Worm (Caenorhabditis elegans): ENCODE measurements around the gene Y116A8C.470.
"Not testable (repeated sequence)": the region's sequence is repeated elsewhere in the genome, so short reads cannot be mapped to it uniquely, and the experiment has no call there.

Gene Y116A8C.470

DNA sequence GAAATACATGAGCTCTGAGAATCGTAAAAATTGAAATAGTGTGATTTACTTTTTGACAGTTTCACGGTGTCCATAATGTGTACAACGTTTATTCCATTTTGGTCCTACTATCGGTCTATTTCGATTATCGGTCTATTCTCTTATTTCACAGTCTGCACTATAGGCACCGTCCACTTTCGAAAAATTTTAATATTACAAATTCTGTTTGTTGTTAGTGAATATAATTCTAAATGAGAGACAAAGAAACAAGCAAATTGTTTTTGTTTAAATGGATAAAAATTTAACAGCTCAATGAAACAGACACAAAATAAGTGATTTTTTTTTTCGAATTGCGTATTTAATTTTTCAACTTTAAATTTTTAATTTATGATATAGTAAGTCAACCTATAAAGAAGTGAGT, 20.9 kb downstream of the Y116A8C.470 start:
- TF ChIP-seq hlh-1 (tag; optimal IDR thresholded peaks at IDR 0.05) (no peak), ham-2 (GFP tag; optimal IDR thresholded peaks at IDR 0.05) (no peak), ces-1 (GFP tag; optimal IDR thresholded peaks at IDR 0.05) (no peak), bed-3 (GFP tag; optimal IDR thresholded peaks at IDR 0.05) (no peak), ceh-83 (GFP tag; optimal IDR thresholded peaks at IDR 0.05) (no peak), mab-5 (tag; optimal IDR thresholded peaks at IDR 0.05) (no peak), tbx-8 (GFP tag; optimal IDR thresholded peaks at IDR 0.05) (no peak), lin-13 (tag; optimal IDR thresholded peaks at IDR 0.05) (no peak), unc-62 (GFP tag; optimal IDR thresholded peaks at IDR 0.05) (no peak)

DNA sequence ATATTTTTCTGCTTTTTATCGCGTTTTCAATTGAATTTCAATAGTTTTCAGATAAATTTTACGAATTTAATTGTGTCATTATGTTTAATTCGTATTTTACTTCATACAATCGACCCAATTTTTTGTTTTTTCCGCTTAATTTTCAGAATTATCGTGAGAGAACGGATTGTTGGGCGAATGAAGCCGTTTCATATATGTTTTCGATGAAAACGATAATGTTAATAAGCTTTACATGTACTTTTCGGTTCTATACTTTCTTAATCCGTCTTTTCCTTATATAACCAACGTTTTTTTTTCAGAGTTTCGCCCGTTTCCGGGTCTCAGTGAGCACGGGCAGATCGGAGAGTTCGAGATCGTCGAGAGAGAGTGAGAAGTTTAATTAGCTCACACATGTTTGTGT, 23.8 kb downstream of the Y116A8C.470 start, which contains the start of gene T06A10.2:
Gene T06A10.2 (plus strand): TSS at position 301 of the 400 bp plus-strand sequence.
- TF ChIP-seq zip-8, M03D4.4, sptf-1 (tag; optimal IDR thresholded peaks at IDR 0.05): not testable (repeated sequence)

DNA sequence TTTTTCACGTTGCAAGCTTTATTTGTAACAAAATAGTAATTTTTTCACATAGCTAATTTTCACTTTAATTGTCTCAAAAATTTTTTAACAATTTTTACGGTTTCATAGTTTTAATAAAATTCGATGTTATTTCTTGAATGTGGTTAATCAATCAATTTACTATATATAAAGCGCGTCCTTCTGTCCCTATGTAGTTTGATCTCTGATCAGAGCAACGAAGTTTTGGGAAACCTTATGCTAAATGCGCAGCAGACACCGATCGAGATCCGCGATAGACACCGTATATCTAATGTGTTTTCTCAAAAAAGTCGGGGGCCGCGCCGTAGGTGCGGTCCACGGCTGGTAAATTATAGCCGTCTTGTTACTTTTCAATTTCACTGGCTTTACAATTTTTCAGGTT, 30.5 kb downstream of the Y116A8C.470 start:
- TF ChIP-seq cnd-1 (tag; optimal IDR thresholded peaks at IDR 0.05): no peak
- TF ChIP-seq ceh-83 (GFP tag; optimal IDR thresholded peaks at IDR 0.05): no peak
- no peak for TF ChIP-seq elt-1 (tag; optimal IDR thresholded peaks at IDR 0.05; ENCODE audit: borderline replicate concordance, insufficient read depth)
- TF ChIP-seq sptf-1 (tag; optimal IDR thresholded peaks at IDR 0.05): no peak
- no peak for TF ChIP-seq elt-3 (tag; optimal IDR thresholded peaks at IDR 0.05)
- no peak for TF ChIP-seq nhr-237 (tag; optimal IDR thresholded peaks at IDR 0.05)
- no peak for TF ChIP-seq nhr-76 (tag; optimal IDR thresholded peaks at IDR 0.05)
- TF ChIP-seq sem-2 (GFP tag; optimal IDR thresholded peaks at IDR 0.05): no peak
- no peak for TF ChIP-seq drap-1 (GFP tag; optimal IDR thresholded peaks at IDR 0.05)
- no peak for TF ChIP-seq unc-39 (tag; optimal IDR thresholded peaks at IDR 0.05)
- TF ChIP-seq unc-62 (GFP tag; optimal IDR thresholded peaks at IDR 0.05): no peak
- no peak for TF ChIP-seq blmp-1 (tag; optimal IDR thresholded peaks at IDR 0.05)
- no peak for TF ChIP-seq hlh-1 (tag; optimal IDR thresholded peaks at IDR 0.05)
- no peak for TF ChIP-seq ceh-39 (tag; optimal IDR thresholded peaks at IDR 0.05)
